Worm (Caenorhabditis elegans) whole organism, L4 larva: ENCODE results near the gene snx-1.
A peak's percentile ranks its signal among the peaks of the same experiment; 100 is the strongest.

ENCODE experiments used
- F26F4.8 ChIP-seq: fragments of 200-800 bp; sonication (Bioruptor generic); conservative IDR thresholded peaks from 2 replicates; pipeline ENCODE4 v1.3.6; 2022; ENCODE audit warnings: missing genetic modification characterization, missing compliant biosample characterization
- F44E2.7 ChIP-seq: fragments of 200-800 bp; sonication (Bioruptor generic); IDR thresholded peaks from 2 replicates; pipeline ENCODE4 v2.1.2; 2022; ENCODE audit warnings: missing genetic modification characterization, missing compliant biosample characterization
- R02D3.7 ChIP-seq: fragments of 150-350 bp; sonication (generic microtip); optimal IDR thresholded peaks from 3 replicates; lab custom pipeline; 2014; ENCODE audit warnings: missing biosample characterization, missing genetic modification characterization
- Y105C5A.15 ChIP-seq: fragments of 200-800 bp; sonication (Bioruptor generic); IDR thresholded peaks from 2 replicates; pipeline ENCODE4 v1.3.6; 2022; ENCODE audit warnings: missing genetic modification characterization, missing compliant biosample characterization
- Y48G9A.11 ChIP-seq: fragments of 200-800 bp; sonication (Bioruptor generic); IDR thresholded peaks from 2 replicates; pipeline ENCODE4 v1.3.6; 2022; ENCODE audit warnings: missing genetic modification reagents, missing genetic modification characterization, missing compliant biosample characterization
- ama-1 ChIP-seq: fragments of 150-350 bp; optimal IDR thresholded peaks from 2 replicates; lab custom pipeline; 2014; ENCODE audit warnings: inconsistent platforms, mixed read lengths
- ceh-32 ChIP-seq: sonication (generic microtip); optimal IDR thresholded peaks from 2 replicates; lab custom pipeline; 2016; ENCODE audit warnings: mild to moderate bottlenecking, missing genetic modification characterization, missing compliant biosample characterization; ENCODE audit not compliant: poor library complexity
- ceh-44 ChIP-seq: fragments of 200-800 bp; sonication (Bioruptor generic); IDR thresholded peaks from 2 replicates; pipeline ENCODE4 v1.3.6; 2022; ENCODE audit warnings: missing genetic modification reagents, missing genetic modification characterization, missing compliant biosample characterization
- ceh-82 ChIP-seq: sonication (generic microtip); optimal IDR thresholded peaks from 2 replicates; lab custom pipeline; 2017; ENCODE audit warnings: missing biosample characterization, missing genetic modification characterization
- ces-1 ChIP-seq: fragments of 150-350 bp; sonication (generic microtip); optimal IDR thresholded peaks from 4 replicates; lab custom pipeline; 2014; ENCODE audit warnings: missing biosample characterization, missing genetic modification reagents, missing genetic modification characterization
- daf-16 ChIP-seq, 3 experiments: sonication (generic microtip); optimal IDR thresholded peaks; 2 replicates each; lab custom pipeline; 2016 to 2017; ENCODE audit warnings: missing genetic modification characterization in 3 of 3, missing genetic modification reagents in 3 of 3, mild to moderate bottlenecking in 2 of 3, missing compliant biosample characterization in 2 of 3, missing biosample characterization in 1 of 3, moderate library complexity in 1 of 3
- dmd-6 ChIP-seq: fragments of 200-800 bp; sonication (Bioruptor generic); IDR thresholded peaks from 2 replicates; pipeline ENCODE4 v1.3.6; 2022; ENCODE audit warnings: missing genetic modification reagents, missing genetic modification characterization, missing compliant biosample characterization
- dpl-1 ChIP-seq: fragments of 150-350 bp; optimal IDR thresholded peaks from 2 replicates; lab custom pipeline; 2014; ENCODE audit warnings: missing biosample characterization, missing genetic modification reagents, missing genetic modification characterization
- duxl-1 ChIP-seq: sonication (generic microtip); optimal IDR thresholded peaks from 2 replicates; lab custom pipeline; 2016; ENCODE audit warnings: mild to moderate bottlenecking, missing genetic modification characterization, moderate library complexity, missing compliant biosample characterization; ENCODE audit not compliant: poor library complexity
- dve-1 ChIP-seq: sonication (generic microtip); optimal IDR thresholded peaks from 2 replicates; lab custom pipeline; 2017; ENCODE audit warnings: antibody characterized with exemption, mild to moderate bottlenecking, missing genetic modification characterization, missing compliant biosample characterization; ENCODE audit not compliant: insufficient read depth
- egl-27 ChIP-seq: sonication (generic microtip); optimal IDR thresholded peaks from 3 replicates; lab custom pipeline; 2017; ENCODE audit warnings: missing biosample characterization, missing genetic modification reagents, missing genetic modification characterization
- hif-1 ChIP-seq, 2 experiments: sonication (generic microtip); optimal IDR thresholded peaks; 2 replicates each; lab custom pipeline; 2016 to 2017; ENCODE audit warnings: missing compliant biosample characterization in 2 of 2, missing genetic modification characterization in 2 of 2, missing genetic modification reagents in 2 of 2, missing genotype in 2 of 2, mild to moderate bottlenecking in 1 of 2
- hlh-11 ChIP-seq: fragments of 200-800 bp; sonication (Bioruptor generic); optimal IDR thresholded peaks from 2 replicates; lab custom pipeline; 2018; ENCODE audit warnings: mild to moderate bottlenecking, missing genetic modification characterization, missing compliant biosample characterization
- hlh-30 ChIP-seq: sonication (generic microtip); optimal IDR thresholded peaks from 2 replicates; lab custom pipeline; 2017; ENCODE audit warnings: antibody characterized with exemption, mild to moderate bottlenecking, missing genetic modification characterization, missing compliant biosample characterization; ENCODE audit not compliant: insufficient read depth
- hmg-1.1 ChIP-seq: fragments of 200-800 bp; sonication (Bioruptor generic); IDR thresholded peaks from 2 replicates; pipeline ENCODE4 v1.3.6; 2022; ENCODE audit warnings: missing genetic modification reagents, missing genetic modification characterization, missing compliant biosample characterization
- lin-38 ChIP-seq: fragments of 200-800 bp; sonication (Bioruptor generic); IDR thresholded peaks from 2 replicates; pipeline ENCODE4 v1.3.6; 2022; ENCODE audit warnings: missing genetic modification reagents, missing genetic modification characterization, missing compliant biosample characterization
- lir-3 ChIP-seq: sonication (generic microtip); optimal IDR thresholded peaks from 2 replicates; lab custom pipeline; 2016; ENCODE audit warnings: mild to moderate bottlenecking, missing genetic modification characterization, missing compliant biosample characterization
- lsy-2 ChIP-seq, 2 experiments: fragments of 150-350 bp in 1 of 2; sonication (generic microtip) in 1 of 2; optimal IDR thresholded peaks; 2 replicates each; lab custom pipeline; 2014 to 2017; ENCODE audit warnings: missing biosample characterization in 2 of 2, missing genetic modification characterization in 2 of 2
- madf-5 ChIP-seq, 2 experiments: fragments of 200-800 bp; sonication (Bioruptor generic); IDR thresholded peaks; 2 replicates each; pipeline ENCODE4 v1.3.6; 2022; ENCODE audit warnings: missing compliant biosample characterization in 2 of 2, missing genetic modification characterization in 2 of 2
- mdl-1 ChIP-seq, 2 experiments: fragments of 150-350 bp in 1 of 2; sonication (generic microtip) in 1 of 2; optimal IDR thresholded peaks; 2 replicates each; lab custom pipeline; 2014 to 2017; ENCODE audit warnings: missing biosample characterization in 2 of 2, missing genetic modification characterization in 2 of 2
- mdt-29 ChIP-seq: fragments of 200-800 bp; sonication (Bioruptor generic); IDR thresholded peaks from 2 replicates; pipeline ENCODE4 v1.3.6; 2022; ENCODE audit warnings: missing genetic modification reagents, missing genetic modification characterization, missing compliant biosample characterization
- mep-1 ChIP-seq: fragments of 150-350 bp; sonication (generic microtip); optimal IDR thresholded peaks from 3 replicates; lab custom pipeline; 2014; ENCODE audit warnings: missing biosample characterization, missing genetic modification characterization
- mes-2 ChIP-seq: sonication (generic microtip); optimal IDR thresholded peaks from 2 replicates; lab custom pipeline; 2016; ENCODE audit warnings: missing genotype, mild to moderate bottlenecking, missing genetic modification characterization, missing compliant biosample characterization; ENCODE audit not compliant: poor library complexity, severe bottlenecking
- mxl-3 ChIP-seq: fragments of 200-800 bp; sonication (Bioruptor generic); optimal IDR thresholded peaks from 2 replicates; lab custom pipeline; 2018; ENCODE audit warnings: mild to moderate bottlenecking, missing genetic modification characterization, missing compliant biosample characterization
- nhr-10 ChIP-seq: fragments of 150-350 bp; optimal IDR thresholded peaks from 2 replicates; lab custom pipeline; 2014; ENCODE audit warnings: missing biosample characterization, missing genetic modification characterization
- nhr-28 ChIP-seq: fragments of 150-350 bp; optimal IDR thresholded peaks from 2 replicates; lab custom pipeline; 2014; ENCODE audit warnings: missing biosample characterization, missing genetic modification characterization
- nhr-42 ChIP-seq: fragments of 200-800 bp; sonication (Bioruptor generic); IDR thresholded peaks from 2 replicates; pipeline ENCODE4 v1.3.6; 2022; ENCODE audit warnings: missing genetic modification characterization, missing compliant biosample characterization
- nhr-6 ChIP-seq: fragments of 150-350 bp; optimal IDR thresholded peaks from 2 replicates; lab custom pipeline; 2014; ENCODE audit warnings: missing biosample characterization, missing genetic modification characterization
- nhr-77 ChIP-seq: fragments of 150-350 bp; optimal IDR thresholded peaks from 2 replicates; lab custom pipeline; 2014; ENCODE audit warnings: missing biosample characterization, missing genetic modification characterization
- php-3 ChIP-seq: fragments of 200-800 bp; sonication (Bioruptor generic); IDR thresholded peaks from 2 replicates; pipeline ENCODE4 v1.3.6; 2022; ENCODE audit warnings: missing genetic modification reagents, missing genetic modification characterization, missing compliant biosample characterization
- pqm-1 ChIP-seq: sonication (generic microtip); optimal IDR thresholded peaks from 2 replicates; lab custom pipeline; 2017; ENCODE audit warnings: missing biosample characterization, missing genetic modification characterization
- rbr-2 ChIP-seq: sonication (generic microtip); optimal IDR thresholded peaks from 2 replicates; lab custom pipeline; 2016; ENCODE audit warnings: missing genotype, missing genetic modification characterization, missing compliant biosample characterization
- tag-97 ChIP-seq: fragments of 200-800 bp; sonication (Bioruptor generic); IDR thresholded peaks from 2 replicates; pipeline ENCODE4 v1.3.6; 2022; ENCODE audit warnings: missing genetic modification characterization, missing compliant biosample characterization
- tra-1 ChIP-seq: fragments of 200-800 bp; sonication (Bioruptor generic); IDR thresholded peaks from 2 replicates; pipeline ENCODE4 v1.3.6; 2022; ENCODE audit warnings: missing genetic modification reagents, missing genetic modification characterization, missing compliant biosample characterization
- unc-130 ChIP-seq: sonication (generic microtip); optimal IDR thresholded peaks from 2 replicates; lab custom pipeline; 2016; ENCODE audit warnings: missing genetic modification reagents, missing genetic modification characterization, missing compliant biosample characterization
- vab-7 ChIP-seq: fragments of 200-800 bp; sonication (Bioruptor generic); IDR thresholded peaks from 2 replicates; pipeline ENCODE4 v1.3.6; 2022; ENCODE audit warnings: missing genetic modification reagents, missing genetic modification characterization, missing compliant biosample characterization
- zfp-2 ChIP-seq: sonication (generic microtip); optimal IDR thresholded peaks from 2 replicates; lab custom pipeline; 2016; ENCODE audit warnings: mild to moderate bottlenecking, missing genetic modification characterization, missing compliant biosample characterization

snx-1 gene

DNA sequence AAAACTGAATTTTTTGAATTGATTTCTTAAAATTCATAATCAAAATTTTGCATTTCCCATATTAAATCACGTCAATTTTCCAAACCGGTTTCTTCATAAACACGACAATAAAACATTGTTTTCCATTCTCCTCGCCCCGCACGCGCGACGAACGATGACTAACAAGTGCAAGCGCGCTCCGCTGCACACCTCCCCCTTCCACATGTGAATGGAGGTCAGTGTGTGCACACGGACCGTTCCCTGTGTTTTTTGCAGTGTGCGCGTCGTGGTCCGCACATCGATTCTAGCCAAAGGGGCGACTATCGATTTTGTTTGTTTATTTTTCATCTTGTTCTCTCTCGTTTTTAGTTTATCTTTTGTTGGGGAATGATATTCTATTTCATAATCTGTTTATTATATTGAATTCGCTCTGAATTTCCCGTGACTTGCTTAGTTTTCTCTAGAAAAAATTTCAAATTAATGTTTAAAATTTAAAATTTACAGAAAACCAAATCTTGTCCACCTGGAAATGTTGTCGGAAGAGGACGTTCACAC lies at the start of gene snx-1:
TSS of gene snx-1 (plus strand) at position 484 of the 534 bp plus-strand sequence.
- TF ChIP-seq Y105C5A.15 (GFP tag; lab: Robert Waterston, UW) (no peak), pqm-1 (peak; percentile 18), dpl-1 (GFP tag; lab: Kevin White, UChicago) (peak; percentile 16), vab-7 (GFP tag; lab: Robert Waterston, UW) (no peak), daf-16 (GFP tag; optimal IDR thresholded peaks at IDR 0.05; lab: Kevin White, UChicago) (no peak), daf-16 (tag; optimal IDR thresholded peaks at IDR 0.05; lab: Kevin White, UChicago) (peak; percentile 91), mdl-1 (tag; optimal IDR thresholded peaks at IDR 0.05; lab: Kevin White, UChicago) (peak; percentile 74 to 94), Y48G9A.11 (GFP tag; lab: Robert Waterston, UW) (no peak), hlh-30 (tag; lab: Kevin White, UChicago) (peak; percentile 94), unc-130 (GFP tag; lab: Kevin White, UChicago) (no peak), mep-1 (tag; lab: Kevin White, UChicago) (peak; percentile 74), hmg-1.1 (peak; percentile 46), hlh-11 (tag; lab: Kevin White, UChicago) (peak; percentile 81), dve-1 (tag; lab: Kevin White, UChicago) (peak; percentile 51), ceh-32 (no peak), rbr-2 (peak; percentile 59), hif-1 (tag; optimal IDR thresholded peaks at IDR 0.05; lab: Kevin White, UChicago) (peak in 1 of 2 experiments; percentile 52), lsy-2 (tag; optimal IDR thresholded peaks at IDR 0.05; lab: Kevin White, UChicago) (peak in 1 of 2 experiments; percentile 66), tag-97 (GFP tag; lab: Robert Waterston, UW) (no peak), nhr-6 (tag; lab: Kevin White, UChicago) (peak; percentile 74), dmd-6 (GFP tag; lab: Robert Waterston, UW) (peak; percentile 59), nhr-42 (GFP tag; lab: Robert Waterston, UW) (no peak), php-3 (peak; percentile 33; the same call in 1 of the 2 replicates), egl-27 (tag; lab: Kevin White, UChicago) (no peak), R02D3.7 (tag; lab: Kevin White, UChicago) (no peak), lir-3 (tag; lab: Kevin White, UChicago) (no peak), nhr-77 (peak; percentile 80), F44E2.7 (GFP tag; lab: Robert Waterston, UW) (no peak), lin-38 (GFP tag; lab: Robert Waterston, UW) (peak; percentile 92), nhr-28 (tag; lab: Kevin White, UChicago) (peak; percentile 81), mxl-3 (GFP tag; lab: Kevin White, UChicago) (peak; percentile 96), tra-1 (GFP tag; lab: Robert Waterston, UW) (0 out of 2 replicates have a peak, but pooled peaks have one; percentile 19), mes-2 (peak; percentile 81), nhr-10 (tag; lab: Kevin White, UChicago) (no peak), ceh-44 (GFP tag; lab: Robert Waterston, UW) (no peak), ces-1 (GFP tag; lab: Kevin White, UChicago) (no peak)
- TF ChIP-seq, all 104 proteins: peak for 21

ce11 chrX:1080549-1080948 lies 48.2 kb upstream of the snx-1 start, which contains the start of gene pfn-3:
TSS of gene pfn-3 (minus strand) at chrX:1080649.
- TF ChIP-seq duxl-1 (no peak), Y48G9A.11 (GFP tag; lab: Robert Waterston, UW) (no peak), ceh-32 (no peak), mes-2 (no peak), tra-1 (GFP tag; lab: Robert Waterston, UW) (no peak), mdt-29 (GFP tag; lab: Robert Waterston, UW) (no peak), F26F4.8 (GFP tag; lab: Robert Waterston, UW) (no peak), ceh-82 (tag; lab: Kevin White, UChicago) (no peak), nhr-77 (no peak), madf-5 (GFP tag; IDR thresholded peaks at IDR 0.05; lab: Robert Waterston, UW) (no peak), zfp-2 (no peak), ama-1 (lab: Kevin White, UChicago) (no peak), hlh-11 (tag; lab: Kevin White, UChicago) (no peak), ceh-44 (GFP tag; lab: Robert Waterston, UW) (no peak)
- TF ChIP-seq, all 104 proteins: peak for 0
